Fruit fly (Drosophila melanogaster): ENCODE data around the gene Frq2.

DNA sequence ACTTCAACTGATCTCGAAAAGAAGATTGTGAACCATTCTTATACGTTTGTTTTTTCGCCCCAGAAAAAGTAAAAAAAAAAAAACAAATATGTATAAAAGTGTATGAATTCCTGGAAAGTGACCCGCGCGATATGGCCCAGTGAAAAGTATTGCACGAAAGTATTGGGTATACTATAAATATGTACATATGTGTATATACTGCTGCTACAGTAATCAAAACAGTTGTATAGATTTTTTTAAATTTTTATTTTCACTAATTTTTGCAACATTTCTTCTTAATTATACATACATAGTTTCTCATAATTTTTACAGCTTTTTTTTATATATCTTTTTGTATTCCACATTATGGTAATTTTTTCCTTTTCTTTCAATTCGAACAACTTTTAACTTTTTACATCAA, 47.2 kb upstream of the Frq2 start, which contains the start of gene CG43133:
- TF ChIP-seq CG8478 (optimal IDR thresholded peaks at IDR 0.05) (no peak), CTCF (optimal IDR thresholded peaks at IDR 0.05) (no peak)
